Worm (Caenorhabditis elegans) whole organism, L2 larva: Measurements from ENCODE around the gene B0280.9.
A peak's percentile ranks its signal among the peaks of the same experiment; 100 is the strongest.

ENCODE experiments used
- C34F6.9 ChIP-seq: fragments of 150-350 bp; optimal IDR thresholded peaks from 2 replicates; lab custom pipeline; 2014; ENCODE audit warnings: missing biosample characterization, missing genetic modification characterization
- F13H6.1 ChIP-seq: sonication (generic microtip); optimal IDR thresholded peaks from 2 replicates; lab custom pipeline; 2016; ENCODE audit warnings: missing genetic modification characterization, missing compliant biosample characterization
- R02D3.7 ChIP-seq: fragments of 150-350 bp; optimal IDR thresholded peaks from 2 replicates; lab custom pipeline; 2014; ENCODE audit warnings: missing biosample characterization, missing genetic modification characterization
- Y55F3AM.14 ChIP-seq: fragments of 200-800 bp; sonication (Bioruptor generic); optimal IDR thresholded peaks from 2 replicates; lab custom pipeline; 2018; ENCODE audit warnings: mild to moderate bottlenecking, missing genetic modification characterization, missing compliant biosample characterization
- ZK546.5 ChIP-seq: sonication (generic microtip); optimal IDR thresholded peaks from 2 replicates; lab custom pipeline; 2017; ENCODE audit warnings: missing biosample characterization, missing genetic modification characterization
- aly-2 ChIP-seq: fragments of 150-350 bp; optimal IDR thresholded peaks from 2 replicates; lab custom pipeline; 2014; ENCODE audit warnings: missing biosample characterization, missing genetic modification characterization
- ama-1 ChIP-seq: fragments of 150-350 bp; optimal IDR thresholded peaks from 2 replicates; lab custom pipeline; 2018; ENCODE audit warnings: inconsistent platforms
- blmp-1 ChIP-seq: sonication (generic microtip); optimal IDR thresholded peaks from 2 replicates; lab custom pipeline; 2017; ENCODE audit warnings: missing genetic modification characterization, mild to moderate bottlenecking, missing compliant biosample characterization, antibody characterized with exemption, moderate library complexity; ENCODE audit not compliant: insufficient read depth
- ceh-16 ChIP-seq: fragments of 150-350 bp; optimal IDR thresholded peaks from 2 replicates; lab custom pipeline; 2014; ENCODE audit warnings: missing biosample characterization, missing genetic modification characterization
- ceh-82 ChIP-seq: fragments of 150-350 bp; optimal IDR thresholded peaks from 2 replicates; lab custom pipeline; 2014; ENCODE audit warnings: missing biosample characterization, missing genetic modification characterization
- crh-2 ChIP-seq: sonication (generic microtip); optimal IDR thresholded peaks from 2 replicates; lab custom pipeline; 2017; ENCODE audit warnings: missing biosample characterization, missing genetic modification characterization
- egl-27 ChIP-seq: sonication (generic microtip); optimal IDR thresholded peaks from 3 replicates; lab custom pipeline; 2017; ENCODE audit warnings: missing biosample characterization, missing genetic modification reagents, missing genetic modification characterization
- elt-1 ChIP-seq: fragments of 150-350 bp; optimal IDR thresholded peaks from 2 replicates; lab custom pipeline; 2014; ENCODE audit warnings: missing biosample characterization, missing genetic modification characterization
- elt-3 ChIP-seq: sonication (generic microtip); optimal IDR thresholded peaks from 2 replicates; lab custom pipeline; 2017; ENCODE audit warnings: missing biosample characterization, missing genetic modification characterization
- fos-1 ChIP-seq: fragments of 150-350 bp; optimal IDR thresholded peaks from 2 replicates; lab custom pipeline; 2014; ENCODE audit warnings: missing biosample characterization, missing genetic modification characterization
- gmeb-1 ChIP-seq: fragments of 150-350 bp; optimal IDR thresholded peaks from 2 replicates; lab custom pipeline; 2014; ENCODE audit warnings: missing biosample characterization, missing genetic modification characterization
- lin-11 ChIP-seq: fragments of 150-350 bp; sonication (generic microtip); optimal IDR thresholded peaks from 2 replicates; lab custom pipeline; 2014; ENCODE audit warnings: missing biosample characterization, missing genetic modification characterization, inconsistent platforms, mixed read lengths
- lin-13 ChIP-seq: fragments of 150-350 bp; optimal IDR thresholded peaks from 2 replicates; lab custom pipeline; 2014; ENCODE audit warnings: missing biosample characterization, missing genetic modification reagents, missing genetic modification characterization
- lin-39 ChIP-seq: fragments of 150-350 bp; optimal IDR thresholded peaks from 2 replicates; lab custom pipeline; 2014; ENCODE audit warnings: missing biosample characterization, missing genetic modification reagents, missing genetic modification characterization
- lsy-2 ChIP-seq, 2 experiments: fragments of 150-350 bp in 1 of 2; sonication (generic microtip) in 1 of 2; optimal IDR thresholded peaks; 2 replicates each; lab custom pipeline; 2014 to 2017; ENCODE audit warnings: missing biosample characterization in 2 of 2, missing genetic modification characterization in 2 of 2
- mab-5 ChIP-seq: fragments of 150-350 bp; optimal IDR thresholded peaks from 2 replicates; lab custom pipeline; 2014; ENCODE audit warnings: missing biosample characterization, missing genetic modification characterization
- mbf-1 ChIP-seq: sonication (generic microtip); optimal IDR thresholded peaks from 2 replicates; lab custom pipeline; 2017; ENCODE audit warnings: missing biosample characterization, missing genetic modification characterization
- mdl-1 ChIP-seq, 2 experiments: fragments of 150-350 bp in 1 of 2; sonication (generic microtip) in 1 of 2; optimal IDR thresholded peaks; 2 replicates each; lab custom pipeline; 2017; ENCODE audit warnings: missing biosample characterization in 2 of 2, missing genetic modification characterization in 2 of 2
- nhr-10 ChIP-seq: sonication (generic microtip); optimal IDR thresholded peaks from 2 replicates; lab custom pipeline; 2017; ENCODE audit warnings: missing biosample characterization, missing genetic modification characterization
- nhr-11 ChIP-seq: fragments of 150-350 bp; optimal IDR thresholded peaks from 2 replicates; lab custom pipeline; 2014; ENCODE audit warnings: missing biosample characterization, missing genetic modification characterization
- nhr-12 ChIP-seq: fragments of 150-350 bp; optimal IDR thresholded peaks from 2 replicates; lab custom pipeline; 2014; ENCODE audit warnings: missing biosample characterization, missing genetic modification characterization
- nhr-129 ChIP-seq: fragments of 150-350 bp; optimal IDR thresholded peaks from 2 replicates; lab custom pipeline; 2014; ENCODE audit warnings: missing biosample characterization, missing genetic modification characterization
- nhr-21 ChIP-seq: fragments of 150-350 bp; optimal IDR thresholded peaks from 2 replicates; lab custom pipeline; 2014; ENCODE audit warnings: missing biosample characterization, missing genetic modification characterization
- nhr-23 ChIP-seq: fragments of 150-350 bp; optimal IDR thresholded peaks from 2 replicates; lab custom pipeline; 2014; ENCODE audit warnings: missing biosample characterization, missing genetic modification reagents, missing genetic modification characterization
- nhr-237 ChIP-seq: fragments of 150-350 bp; optimal IDR thresholded peaks from 2 replicates; lab custom pipeline; 2014; ENCODE audit warnings: missing biosample characterization, missing genetic modification characterization
- nhr-25 ChIP-seq: fragments of 150-350 bp; sonication (generic microtip); optimal IDR thresholded peaks from 3 replicates; lab custom pipeline; 2014; ENCODE audit warnings: missing biosample characterization, missing genetic modification characterization
- nhr-6 ChIP-seq: fragments of 150-350 bp; optimal IDR thresholded peaks from 2 replicates; lab custom pipeline; 2014; ENCODE audit warnings: missing biosample characterization, missing genetic modification characterization
- nhr-77 ChIP-seq: fragments of 150-350 bp; optimal IDR thresholded peaks from 2 replicates; lab custom pipeline; 2014; ENCODE audit warnings: missing biosample characterization, missing genetic modification characterization
- peb-1 ChIP-seq: fragments of 150-350 bp; optimal IDR thresholded peaks from 2 replicates; lab custom pipeline; 2014; ENCODE audit warnings: missing biosample characterization, missing genetic modification characterization
- sem-4 ChIP-seq: fragments of 150-350 bp; optimal IDR thresholded peaks from 2 replicates; lab custom pipeline; 2014; ENCODE audit warnings: missing biosample characterization, missing genetic modification reagents, missing genetic modification characterization
- skn-1 ChIP-seq: sonication (generic microtip); optimal IDR thresholded peaks from 2 replicates; lab custom pipeline; 2017; ENCODE audit warnings: missing biosample characterization, missing genetic modification characterization
- sma-3 ChIP-seq: sonication (generic microtip); optimal IDR thresholded peaks from 2 replicates; lab custom pipeline; 2016; ENCODE audit warnings: missing genetic modification reagents, missing genetic modification characterization, missing compliant biosample characterization
- sma-9 ChIP-seq, 2 experiments: fragments of 150-350 bp in 1 of 2; sonication (generic microtip) in 1 of 2; optimal IDR thresholded peaks; 2 replicates each; lab custom pipeline; 2014 to 2016; ENCODE audit warnings: missing genetic modification characterization in 2 of 2, mild to moderate bottlenecking in 1 of 2, missing biosample characterization in 1 of 2, missing compliant biosample characterization in 1 of 2, missing genetic modification reagents in 1 of 2, moderate library complexity in 1 of 2
- snpc-4 ChIP-seq: fragments of 150-350 bp; optimal IDR thresholded peaks from 2 replicates; lab custom pipeline; 2014; ENCODE audit warnings: missing biosample characterization, missing genetic modification characterization
- unc-39 ChIP-seq: fragments of 150-350 bp; optimal IDR thresholded peaks from 2 replicates; lab custom pipeline; 2014; ENCODE audit warnings: missing biosample characterization, missing genetic modification characterization
- unc-55 ChIP-seq: fragments of 150-350 bp; sonication (generic microtip); optimal IDR thresholded peaks from 3 replicates; lab custom pipeline; 2014; ENCODE audit warnings: missing biosample characterization, missing genetic modification reagents, missing genetic modification characterization
- unc-62 ChIP-seq: fragments of 150-350 bp; optimal IDR thresholded peaks from 2 replicates; lab custom pipeline; 2014; ENCODE audit warnings: missing biosample characterization, missing genetic modification reagents, missing genetic modification characterization
- zag-1 ChIP-seq: fragments of 150-350 bp; optimal IDR thresholded peaks from 2 replicates; lab custom pipeline; 2014; ENCODE audit warnings: missing biosample characterization, missing genetic modification characterization
- ztf-1 ChIP-seq: fragments of 200-800 bp; sonication (Bioruptor generic); conservative IDR thresholded peaks from 2 replicates; pipeline ENCODE4 v1.3.6; 2022; ENCODE audit warnings: missing genetic modification characterization, missing compliant biosample characterization
- ztf-11 ChIP-seq: sonication (generic microtip); optimal IDR thresholded peaks from 2 replicates; lab custom pipeline; 2017; ENCODE audit warnings: missing biosample characterization, missing genetic modification characterization
- ztf-4 ChIP-seq: fragments of 150-350 bp; optimal IDR thresholded peaks from 2 replicates; lab custom pipeline; 2014; ENCODE audit warnings: missing biosample characterization, missing genetic modification characterization

The B0280.9 gene

ce11 chrIII:7166664-7167567, 44.2 kb upstream of the B0280.9 start (continued):
- TF ChIP-seq ceh-82 (tag; lab: Kevin White, UChicago) (no peak), fos-1 (tag; lab: Kevin White, UChicago) (peak; percentile 58), R02D3.7 (tag; lab: Kevin White, UChicago) (no peak), snpc-4 (tag; lab: Kevin White, UChicago) (no peak), Y55F3AM.14 (GFP tag; lab: Kevin White, UChicago) (no peak), ceh-16 (tag; lab: Kevin White, UChicago) (no peak), nhr-10 (tag; lab: Kevin White, UChicago) (no peak), skn-1 (tag; lab: Kevin White, UChicago) (no peak), mbf-1 (tag; lab: Kevin White, UChicago) (no peak), sem-4 (tag; lab: Kevin White, UChicago) (no peak), nhr-11 (no peak), nhr-77 (no peak), mdl-1 (tag; optimal IDR thresholded peaks at IDR 0.05; lab: Kevin White, UChicago) (peak; percentile 23 to 29), mab-5 (tag; lab: Kevin White, UChicago) (peak; percentile 16), nhr-6 (tag; lab: Kevin White, UChicago) (no peak), ZK546.5 (tag; lab: Kevin White, UChicago) (no peak), ztf-11 (tag; lab: Kevin White, UChicago) (no peak), ztf-4 (tag; lab: Kevin White, UChicago) (peak; percentile 32), sma-9 (GFP tag; optimal IDR thresholded peaks at IDR 0.05; lab: Kevin White, UChicago) (peak; percentile 13), sma-9 (tag; optimal IDR thresholded peaks at IDR 0.05; lab: Kevin White, UChicago) (no peak), peb-1 (tag; lab: Kevin White, UChicago) (no peak), nhr-21 (no peak)

DNA sequence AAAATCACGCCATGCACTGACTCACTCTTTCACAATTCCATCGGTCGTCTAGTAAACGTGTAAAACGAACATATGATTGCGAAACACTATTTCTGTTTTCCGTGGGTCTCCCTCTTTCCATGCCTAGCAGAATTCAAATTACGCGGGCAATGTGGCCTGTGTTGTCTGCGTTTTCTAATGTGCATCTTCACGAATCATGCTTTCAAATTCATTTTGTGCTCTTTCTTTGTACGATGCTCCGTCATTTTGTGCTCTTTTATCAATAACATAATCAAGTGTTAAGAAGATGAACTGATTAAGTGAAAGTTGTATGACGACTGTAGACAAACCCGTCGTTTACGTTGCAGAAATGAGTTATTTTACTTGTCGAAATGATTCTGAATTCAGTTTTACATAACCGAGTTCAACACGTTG, 43.1 kb upstream of the B0280.9 start:
- TF ChIP-seq nhr-11 (no peak), gmeb-1 (tag; lab: Kevin White, UChicago) (peak; percentile 52), blmp-1 (tag; lab: Kevin White, UChicago) (peak; percentile 71), nhr-12 (tag; lab: Kevin White, UChicago) (no peak), unc-62 (GFP tag; lab: Kevin White, UChicago) (no peak), sem-4 (tag; lab: Kevin White, UChicago) (no peak), elt-3 (no peak), nhr-237 (tag; lab: Kevin White, UChicago) (no peak), ceh-16 (tag; lab: Kevin White, UChicago) (no peak), snpc-4 (tag; lab: Kevin White, UChicago) (no peak), nhr-77 (no peak), lin-11 (tag; lab: Kevin White, UChicago) (no peak), mdl-1 (tag; optimal IDR thresholded peaks at IDR 0.05; lab: Kevin White, UChicago) (peak in 1 of 2 experiments; percentile 21), egl-27 (tag; lab: Kevin White, UChicago) (peak; percentile 43), F13H6.1 (tag; lab: Kevin White, UChicago) (peak; percentile 51), mbf-1 (tag; lab: Kevin White, UChicago) (no peak), Y55F3AM.14 (GFP tag; lab: Kevin White, UChicago) (no peak), skn-1 (tag; lab: Kevin White, UChicago) (no peak), lin-13 (GFP tag; lab: Kevin White, UChicago) (no peak), unc-39 (no peak), nhr-6 (tag; lab: Kevin White, UChicago) (no peak), mab-5 (tag; lab: Kevin White, UChicago) (no peak), aly-2 (no peak), ztf-11 (tag; lab: Kevin White, UChicago) (no peak), fos-1 (tag; lab: Kevin White, UChicago) (peak; percentile 95), nhr-21 (no peak), crh-2 (tag; lab: Kevin White, UChicago) (peak; percentile 87), nhr-25 (no peak), nhr-23 (tag; lab: Kevin White, UChicago) (no peak), unc-55 (GFP tag; lab: Kevin White, UChicago) (peak; percentile 57), sma-9 (GFP tag; optimal IDR thresholded peaks at IDR 0.05; lab: Kevin White, UChicago) (peak; percentile 73), sma-9 (tag; optimal IDR thresholded peaks at IDR 0.05; lab: Kevin White, UChicago) (no peak), nhr-129 (tag; lab: Kevin White, UChicago) (peak; percentile 76), lin-39 (tag; lab: Kevin White, UChicago) (no peak), lsy-2 (tag; optimal IDR thresholded peaks at IDR 0.05; lab: Kevin White, UChicago) (peak in 1 of 2 experiments; percentile 50), ceh-82 (tag; lab: Kevin White, UChicago) (no peak), ZK546.5 (tag; lab: Kevin White, UChicago) (no peak), ama-1 (lab: Kevin White, UChicago) (no peak), sma-3 (GFP tag; lab: Kevin White, UChicago) (no peak), ztf-4 (tag; lab: Kevin White, UChicago) (no peak), elt-1 (no peak), peb-1 (tag; lab: Kevin White, UChicago) (no peak), ztf-1 (GFP tag; lab: Robert Waterston, UW) (no peak), nhr-10 (tag; lab: Kevin White, UChicago) (no peak), C34F6.9 (tag; lab: Kevin White, UChicago) (peak; percentile 80), zag-1 (tag; lab: Kevin White, UChicago) (no peak), R02D3.7 (tag; lab: Kevin White, UChicago) (no peak)
